Worm (Caenorhabditis elegans): ENCODE results near the gene lpr-7.

lpr-7 gene

ce11 chrX:682691-683090 is 26.7 kb downstream of the lpr-7 start, which contains the start of gene Y9C12A.1:
Gene Y9C12A.1 (minus strand): TSS chrX:682791.
- no peak for TF ChIP-seq ztf-11 (tag; optimal IDR thresholded peaks at IDR 0.05)
- TF ChIP-seq bed-3 (GFP tag; optimal IDR thresholded peaks at IDR 0.05), result no peak
- TF ChIP-seq ceh-43 (GFP tag; optimal IDR thresholded peaks at IDR 0.05), result no peak
- no peak for TF ChIP-seq mep-1 (tag; optimal IDR thresholded peaks at IDR 0.05)
- TF ChIP-seq pha-4 (tag; optimal IDR thresholded peaks at IDR 0.05), result no peak
- TF ChIP-seq nhr-28 (tag; optimal IDR thresholded peaks at IDR 0.05), result no peak
- no peak for TF ChIP-seq unc-39 (tag; optimal IDR thresholded peaks at IDR 0.05)
- no peak for TF ChIP-seq nhr-237 (tag; optimal IDR thresholded peaks at IDR 0.05)
- TF ChIP-seq lin-32 (GFP tag; optimal IDR thresholded peaks at IDR 0.05), result no peak
- no peak for TF ChIP-seq ceh-83 (GFP tag; optimal IDR thresholded peaks at IDR 0.05)

DNA sequence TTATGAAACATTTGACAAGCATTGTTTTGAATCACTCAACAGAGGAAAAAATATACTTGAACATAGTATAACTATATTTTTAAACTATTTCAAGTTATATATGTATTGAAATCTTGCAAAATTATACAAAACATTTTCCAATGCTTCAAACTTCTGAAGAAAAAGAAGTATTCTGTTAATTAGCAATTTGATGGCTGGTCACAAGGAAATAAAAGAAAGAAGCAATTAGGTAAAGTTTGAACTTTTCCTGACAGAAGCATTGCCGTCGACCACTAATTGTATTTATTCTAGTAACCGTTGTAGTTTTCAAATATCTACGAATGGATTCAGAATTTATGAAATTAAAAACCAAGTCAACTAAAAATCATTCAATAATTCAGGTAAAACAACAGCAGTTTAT is 32.6 kb downstream of the lpr-7 start:
- peak; percentile 27 for TF ChIP-seq ces-1 (GFP tag; optimal IDR thresholded peaks at IDR 0.05)
- TF ChIP-seq flh-1 (GFP tag; optimal IDR thresholded peaks at IDR 0.05), result no peak

DNA sequence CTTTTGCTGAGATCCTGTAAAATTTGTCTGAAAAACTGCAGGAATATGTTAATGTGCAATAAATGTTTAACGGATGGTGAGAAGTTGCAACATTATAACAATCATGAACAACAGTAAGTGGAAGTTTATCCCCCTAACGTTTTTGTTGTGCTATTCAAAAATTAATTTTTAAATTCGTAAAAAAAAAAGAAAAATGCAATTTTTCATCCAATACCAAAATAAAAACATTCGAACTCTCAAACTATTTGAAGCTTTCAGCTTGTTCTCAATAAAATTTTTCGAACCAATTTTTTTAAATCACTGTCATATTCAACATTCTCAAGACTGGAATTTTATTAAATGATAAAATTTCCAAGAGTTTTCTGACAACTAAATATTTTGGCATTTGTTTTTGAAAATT is 35.6 kb downstream of the lpr-7 start, which contains the start of gene ncam-1:
TSS of gene ncam-1 (plus strand) at position 301 of the 400 bp plus-strand sequence.
- TF ChIP-seq nhr-76 (tag; optimal IDR thresholded peaks at IDR 0.05), result no peak
- no peak for TF ChIP-seq elt-1 (tag; optimal IDR thresholded peaks at IDR 0.05; ENCODE audit: borderline replicate concordance, insufficient read depth)
- TF ChIP-seq ham-2 (GFP tag; optimal IDR thresholded peaks at IDR 0.05), result no peak
- TF ChIP-seq snpc-4 (tag; optimal IDR thresholded peaks at IDR 0.05), result no peak
- TF ChIP-seq mep-1 (tag; optimal IDR thresholded peaks at IDR 0.05), result no peak
- TF ChIP-seq nhr-2 (tag; optimal IDR thresholded peaks at IDR 0.05), result no peak

ce11 chrX:696253-696652 is 40.3 kb downstream of the lpr-7 start:
- peak; percentile 92 for TF ChIP-seq nhr-2 (tag; optimal IDR thresholded peaks at IDR 0.05)
- TF ChIP-seq lin-13 (tag; optimal IDR thresholded peaks at IDR 0.05), result no peak
- TF ChIP-seq nhr-12 (tag; optimal IDR thresholded peaks at IDR 0.05), result no peak
- TF ChIP-seq unc-62 (GFP tag; optimal IDR thresholded peaks at IDR 0.05), result peak; percentile 58
- no peak for TF ChIP-seq lsy-2 (tag; optimal IDR thresholded peaks at IDR 0.05)
- TF ChIP-seq nhr-76 (tag; optimal IDR thresholded peaks at IDR 0.05), result no peak
- no peak for TF ChIP-seq zip-8 (tag; optimal IDR thresholded peaks at IDR 0.05)
- no peak for TF ChIP-seq ces-1 (GFP tag; optimal IDR thresholded peaks at IDR 0.05)
- no peak for TF ChIP-seq nhr-28 (tag; optimal IDR thresholded peaks at IDR 0.05)
- TF ChIP-seq sptf-1 (tag; optimal IDR thresholded peaks at IDR 0.05), result peak; percentile 24
- no peak for TF ChIP-seq mep-1 (tag; optimal IDR thresholded peaks at IDR 0.05)

ce11 chrX:706490-706889 is 50.5 kb downstream of the lpr-7 start, which contains the start of gene M02A10.1:
Gene M02A10.1 (plus strand): TSS chrX:706790.
- no peak for TF ChIP-seq elt-1 (tag; optimal IDR thresholded peaks at IDR 0.05; ENCODE audit: borderline replicate concordance, insufficient read depth)
- no peak for TF ChIP-seq mab-5 (tag; optimal IDR thresholded peaks at IDR 0.05)
- no peak for TF ChIP-seq ces-1 (GFP tag; optimal IDR thresholded peaks at IDR 0.05)
- no peak for TF ChIP-seq lin-32 (GFP tag; optimal IDR thresholded peaks at IDR 0.05)
- TF ChIP-seq ceh-39 (tag; optimal IDR thresholded peaks at IDR 0.05), result no peak
- no peak for TF ChIP-seq lin-13 (tag; optimal IDR thresholded peaks at IDR 0.05)
